Worm (Caenorhabditis elegans) whole organism, L3 larva: ENCODE results near the gene R03D7.8.

ENCODE experiments used
- R02D3.7 ChIP-seq: fragments of 150-350 bp; optimal IDR thresholded peaks from 2 replicates; lab custom pipeline; 2014; ENCODE audit warnings: missing biosample characterization, missing genetic modification characterization
- aly-2 ChIP-seq: fragments of 150-350 bp; optimal IDR thresholded peaks from 2 replicates; lab custom pipeline; 2014; ENCODE audit warnings: missing biosample characterization, missing genetic modification characterization
- ama-1 ChIP-seq: fragments of 150-350 bp; optimal IDR thresholded peaks from 2 replicates; lab custom pipeline; 2018

ce11 chrII:10995600-10995999, 38.9 kb upstream of the R03D7.8 start:
- TF ChIP-seq aly-2 (tag; lab: Kevin White, UChicago) (no peak), R02D3.7 (tag; lab: Kevin White, UChicago) (no peak), ama-1 (lab: Kevin White, UChicago) (no peak)
